Fruit fly (Drosophila melanogaster): ENCODE data around the gene CG46399.

Gene CG46399

DNA sequence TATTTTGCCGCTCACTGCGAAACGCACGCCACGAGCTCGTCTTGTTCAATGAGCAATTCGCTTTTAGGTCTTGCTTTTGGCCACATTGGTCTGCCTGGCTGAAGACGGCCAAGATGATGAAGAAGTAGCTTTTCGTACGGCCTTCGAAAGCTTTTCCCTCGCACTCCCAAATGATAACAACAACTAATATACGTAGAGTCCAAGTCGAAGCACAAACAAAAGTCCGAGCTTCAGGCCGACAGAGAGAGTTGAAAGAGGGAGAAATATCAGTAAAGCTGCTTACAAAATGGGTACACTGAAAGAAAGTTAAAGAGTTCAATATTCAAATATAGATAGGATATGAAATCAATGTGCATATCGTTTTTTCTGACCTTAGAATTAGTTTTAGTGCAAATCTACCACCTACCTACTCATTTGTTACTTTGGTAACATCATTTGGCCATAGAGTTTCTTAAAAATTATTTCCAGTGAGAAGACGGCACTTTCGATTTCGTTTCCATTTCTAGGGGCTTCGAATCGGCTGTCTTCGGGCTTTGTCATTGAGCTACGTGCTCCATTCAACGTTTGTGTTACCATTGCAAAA, 23.6 kb downstream of the CG46399 start, which contains the start of the genes CG45064 and CG45065 (continued):
- TF ChIP-seq CG13287 (GFP tag; IDR thresholded peaks at IDR 0.05; ENCODE audit: partially characterized antibody) (no peak), pb (GFP tag; optimal IDR thresholded peaks at IDR 0.05) (peak; percentile 80), vfl (GFP tag; optimal IDR thresholded peaks at IDR 0.05) (peak; percentile 62), nerfin-2 (GFP tag; IDR thresholded peaks at IDR 0.05; ENCODE audit: partially characterized antibody) (no peak), pfk (GFP tag; optimal IDR thresholded peaks at IDR 0.05) (no peak), kay (GFP tag; optimal IDR thresholded peaks at IDR 0.05) (peak; percentile 59), CG32772 (GFP tag; IDR thresholded peaks at IDR 0.05) (peak; percentile 83), ab (GFP tag; optimal IDR thresholded peaks at IDR 0.05) (peak; percentile 35), CG4707 (GFP tag; optimal IDR thresholded peaks at IDR 0.05) (peak; percentile 78), oc (tag; optimal IDR thresholded peaks at IDR 0.05) (peak; percentile 92), CG3847 (GFP tag; IDR thresholded peaks at IDR 0.05) (peak; percentile 55), Dp (GFP tag; optimal IDR thresholded peaks at IDR 0.05) (no peak), dmrt11E (tag; optimal IDR thresholded peaks at IDR 0.05) (peak; percentile 26), CG4282 (GFP tag; optimal IDR thresholded peaks at IDR 0.05) (no peak), CG7839 (tag; optimal IDR thresholded peaks at IDR 0.05) (peak; percentile 89), CG6683 (GFP tag; optimal IDR thresholded peaks at IDR 0.05) (peak; percentile 64), CG18262 (tag; optimal IDR thresholded peaks at IDR 0.05) (peak; percentile 87), CrebB (tag; optimal IDR thresholded peaks at IDR 0.05) (peak; percentile 53), CG33213 (GFP tag; optimal IDR thresholded peaks at IDR 0.05) (peak; percentile 68), croc (GFP tag; conservative IDR thresholded peaks at IDR 0.05) (peak; percentile 74), CG8765 (GFP tag; IDR thresholded peaks at IDR 0.05) (no peak), bbx (GFP tag; IDR thresholded peaks at IDR 0.05; ENCODE audit: partially characterized antibody) (no peak), en (GFP tag; optimal IDR thresholded peaks at IDR 0.05) (peak; percentile 56), cad (GFP tag; optimal IDR thresholded peaks at IDR 0.05) (no peak), CG12071 (GFP tag; optimal IDR thresholded peaks at IDR 0.05) (peak; percentile 83), CG1603 (tag; optimal IDR thresholded peaks at IDR 0.05) (peak; percentile 94), GATAe (GFP tag; conservative IDR thresholded peaks at IDR 0.05) (no peak), CG10209 (GFP tag; optimal IDR thresholded peaks at IDR 0.05) (peak; percentile 79), ase (GFP tag; IDR thresholded peaks at IDR 0.05) (peak; percentile 76), CG15696 (tag; optimal IDR thresholded peaks at IDR 0.05) (no peak), CG3281 (GFP tag; optimal IDR thresholded peaks at IDR 0.05) (peak; percentile 69), CG15269 (tag; optimal IDR thresholded peaks at IDR 0.05) (peak; percentile 79), sisA (GFP tag; IDR thresholded peaks at IDR 0.05) (peak; percentile 91), CG32767 (GFP tag; IDR thresholded peaks at IDR 0.05) (peak; percentile 72; the same call in 1 of the 2 replicates), CG3163 (GFP tag; optimal IDR thresholded peaks at IDR 0.05) (peak; percentile 66), CG13424 (tag; optimal IDR thresholded peaks at IDR 0.05) (peak; percentile 88), fd96Cb (tag; optimal IDR thresholded peaks at IDR 0.05) (peak; percentile 89), Oaz (GFP tag; IDR thresholded peaks at IDR 0.05) (no peak; the same call in 1 of the 2 replicates), CG18599 (GFP tag; optimal IDR thresholded peaks at IDR 0.05) (peak; percentile 81), CG17328 (GFP tag; IDR thresholded peaks at IDR 0.05) (peak; percentile 87), ranshi (GFP tag; IDR thresholded peaks at IDR 0.05) (peak; percentile 77), Dfd (GFP tag; optimal IDR thresholded peaks at IDR 0.05) (no peak), nom (GFP tag; optimal IDR thresholded peaks at IDR 0.05) (no peak), PHDP (tag; optimal IDR thresholded peaks at IDR 0.05) (peak; percentile 84), Sry-δ (GFP tag; optimal IDR thresholded peaks at IDR 0.05) (peak; percentile 42), CG10565 (GFP tag; optimal IDR thresholded peaks at IDR 0.05) (peak; percentile 14), CG16863 (GFP tag; optimal IDR thresholded peaks at IDR 0.05) (peak; percentile 78), CG11696 (GFP tag; IDR thresholded peaks at IDR 0.05) (peak; percentile 61; the same call in 1 of the 2 replicates), CG2199 (GFP tag; IDR thresholded peaks at IDR 0.05) (peak; percentile 92; the same call in 2 of the 3 replicates), NC2α (GFP tag; optimal IDR thresholded peaks at IDR 0.05) (peak; percentile 41)
